Fruit fly (Drosophila melanogaster) S2 (cell line): ENCODE data around the gene CG43055.

Experiments
- CG8478 ChIP-seq: fragments of >200 bp; optimal IDR thresholded peaks from 2 replicates; lab custom pipeline; 2018
- CTCF ChIP-seq, 2 experiments: fragments of >200 bp; optimal IDR thresholded peaks; 2 replicates each; lab custom pipeline; 2018

dm6 chr2L:4389405-4390115, 21.4 kb upstream of the CG43055 start:
- TF ChIP-seq CG8478 (lab: Kevin White, UChicago) (no peak), CTCF (optimal IDR thresholded peaks at IDR 0.05; lab: Kevin White, UChicago) (no peak)
